Worm (Caenorhabditis elegans) whole organism, late embryonic: ENCODE measurements around the gene T26E4.2.

ENCODE experiments used
- C08G9.2 ChIP-seq: sonication (generic microtip); optimal IDR thresholded peaks from 2 replicates; lab custom pipeline; 2016; ENCODE audit warnings: mild to moderate bottlenecking, missing genetic modification characterization, moderate library complexity, missing compliant biosample characterization
- F13H6.1 ChIP-seq: sonication (generic microtip); optimal IDR thresholded peaks from 2 replicates; lab custom pipeline; 2016; ENCODE audit warnings: missing genetic modification characterization, missing compliant biosample characterization
- ama-1 ChIP-seq: fragments of 150-350 bp; optimal IDR thresholded peaks from 2 replicates; lab custom pipeline; 2014
- dmd-4 ChIP-seq: sonication (generic microtip); optimal IDR thresholded peaks from 2 replicates; lab custom pipeline; 2016; ENCODE audit warnings: borderline replicate concordance, missing genetic modification characterization, missing compliant biosample characterization
- dve-1 ChIP-seq: sonication (generic microtip); optimal IDR thresholded peaks from 2 replicates; lab custom pipeline; 2017; ENCODE audit warnings: antibody characterized with exemption, mild to moderate bottlenecking, missing genetic modification characterization, missing compliant biosample characterization
- hlh-15 ChIP-seq: sonication (generic microtip); optimal IDR thresholded peaks from 2 replicates; lab custom pipeline; 2016; ENCODE audit warnings: missing genetic modification characterization, missing compliant biosample characterization
- hlh-30 ChIP-seq: sonication (generic microtip); optimal IDR thresholded peaks from 2 replicates; lab custom pipeline; 2017; ENCODE audit warnings: antibody characterized with exemption, missing genetic modification characterization, missing compliant biosample characterization; ENCODE audit not compliant: insufficient read depth
- hlh-6 ChIP-seq: sonication (generic microtip); optimal IDR thresholded peaks from 2 replicates; lab custom pipeline; 2016; ENCODE audit warnings: missing genotype, missing genetic modification characterization, missing compliant biosample characterization
- madf-2 ChIP-seq: sonication (generic microtip); optimal IDR thresholded peaks from 2 replicates; lab custom pipeline; 2017; ENCODE audit warnings: missing genetic modification characterization, missing compliant biosample characterization
- nfya-1 ChIP-seq: sonication (generic microtip); optimal IDR thresholded peaks from 2 replicates; lab custom pipeline; 2017; ENCODE audit warnings: missing genetic modification characterization, mild to moderate bottlenecking, missing compliant biosample characterization, antibody characterized with exemption, moderate library complexity
- nhr-11 ChIP-seq: fragments of 150-350 bp; optimal IDR thresholded peaks from 2 replicates; lab custom pipeline; 2014; ENCODE audit warnings: missing biosample characterization, missing genetic modification characterization
- pqm-1 ChIP-seq: sonication (generic microtip); optimal IDR thresholded peaks from 2 replicates; lab custom pipeline; 2016; ENCODE audit warnings: missing genetic modification characterization, missing compliant biosample characterization
- zip-5 ChIP-seq: sonication (generic microtip); optimal IDR thresholded peaks from 2 replicates; lab custom pipeline; 2016; ENCODE audit warnings: missing genetic modification characterization, missing compliant biosample characterization

ce11 chrV:15824866-15825265 lies 43.7 kb downstream of the T26E4.2 start, which contains the start of gene srbc-50:
- TF ChIP-seq nfya-1 (no peak), ama-1 (lab: Kevin White, UChicago) (no peak), madf-2 (tag; lab: Kevin White, UChicago) (no peak), hlh-15 (no peak), hlh-30 (tag; lab: Kevin White, UChicago) (no peak), dve-1 (tag; lab: Kevin White, UChicago) (no peak), F13H6.1 (tag; lab: Kevin White, UChicago) (no peak), pqm-1 (tag; lab: Kevin White, UChicago) (no peak), nhr-11 (no peak), hlh-6 (no peak), zip-5 (tag; lab: Kevin White, UChicago) (no peak), dmd-4 (tag; lab: Kevin White, UChicago) (no peak), C08G9.2 (tag; lab: Kevin White, UChicago) (no peak)
